Fruit fly (Drosophila melanogaster): ENCODE measurements around the gene CG14803.

Gene CG14803

DNA sequence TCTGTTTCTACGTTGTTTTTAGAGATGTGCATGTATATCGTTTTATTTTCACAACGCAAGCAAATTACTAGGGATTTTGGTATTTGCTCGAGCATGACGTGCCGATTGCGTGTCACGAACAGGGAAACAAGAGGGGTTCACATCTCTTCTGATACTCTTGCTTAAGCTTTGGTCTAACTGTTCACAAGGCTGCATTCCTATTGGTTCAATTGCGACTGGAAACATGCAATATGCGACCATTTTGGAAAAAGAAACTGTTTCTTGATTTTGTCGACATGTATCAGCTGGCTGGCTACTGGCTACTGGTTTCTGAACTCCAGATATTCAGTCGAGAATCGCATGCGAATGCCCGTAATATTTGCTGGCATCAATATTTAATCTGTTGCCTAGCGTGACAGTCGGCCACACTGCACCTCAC, 11.5 kb downstream of the CG14803 start, which contains the start of gene Coa8:
Gene Coa8 (plus strand): TSS at position 144 of the 418 bp plus-strand sequence.
- peak; percentile 57 for TF ChIP-seq CG17801 (GFP tag; optimal IDR thresholded peaks at IDR 0.05; ENCODE audit: partially characterized antibody)

DNA sequence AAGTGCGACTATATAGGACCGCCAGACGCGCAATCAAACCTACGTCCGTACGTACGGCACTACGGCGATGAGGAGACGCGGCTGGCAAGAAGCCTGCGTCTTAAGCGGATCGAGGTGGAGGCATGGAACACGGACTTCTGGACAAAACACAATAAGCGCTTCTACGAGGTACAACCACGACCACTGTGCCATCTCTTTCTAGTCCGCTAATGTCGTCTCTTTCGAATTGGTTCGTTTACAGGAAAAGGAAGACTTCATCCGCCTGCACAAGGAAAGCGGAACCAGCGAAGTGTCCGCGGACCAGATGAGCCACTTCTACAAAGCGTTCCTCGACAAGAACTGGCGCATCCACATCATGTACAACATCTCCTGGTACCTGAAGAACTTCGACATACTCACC, 12.1 kb downstream of the CG14803 start:
- TF ChIP-seq CG17801 (GFP tag; optimal IDR thresholded peaks at IDR 0.05; ENCODE audit: partially characterized antibody): no peak

DNA sequence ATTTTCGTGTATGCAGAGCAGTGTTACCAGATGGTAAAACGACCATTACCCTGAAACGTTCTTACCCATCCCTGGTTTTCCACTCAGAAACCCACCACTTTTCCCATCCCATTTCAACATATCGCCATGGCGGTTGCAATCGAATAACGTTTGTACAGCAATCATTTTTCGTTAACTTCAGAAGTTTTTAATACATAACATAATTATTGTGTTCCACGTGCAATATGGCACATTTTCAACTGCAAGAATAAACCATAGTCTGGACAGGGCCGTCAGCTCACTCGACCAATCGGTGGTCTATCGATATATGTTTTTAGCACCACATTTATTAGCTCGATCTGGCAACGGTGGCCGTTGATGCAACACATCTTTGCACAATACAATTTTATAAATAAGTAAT, 21.3 kb downstream of the CG14803 start, which contains the start of the genes trr and mRpL16:
Gene trr (minus strand): TSS at position 25 of the 400 bp plus-strand sequence.
Gene mRpL16 (plus strand): TSS at position 331 of the 400 bp plus-strand sequence.
- peak; percentile 83 for TF ChIP-seq CG17801 (GFP tag; optimal IDR thresholded peaks at IDR 0.05; ENCODE audit: partially characterized antibody)

DNA sequence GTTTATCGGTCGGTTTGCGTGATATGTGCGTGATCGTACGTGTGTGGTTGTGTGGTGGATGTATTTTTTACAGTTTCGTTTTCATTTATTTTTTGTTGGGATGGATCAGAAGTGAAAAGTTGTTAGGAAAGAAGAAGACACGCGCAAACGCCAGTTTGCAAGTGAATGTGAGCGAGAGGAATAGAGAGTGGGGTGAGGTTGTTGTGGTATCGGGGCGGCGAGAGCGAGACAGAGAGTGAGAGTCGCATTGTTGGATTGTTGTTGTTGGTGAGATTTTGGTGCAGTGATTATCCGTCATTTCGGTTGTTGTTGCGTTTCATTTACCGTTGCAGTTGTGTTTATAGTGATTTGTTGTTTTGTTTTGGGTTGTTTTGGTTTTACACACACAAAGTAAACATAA, 24.9 kb downstream of the CG14803 start:
- TF ChIP-seq CG17801 (GFP tag; optimal IDR thresholded peaks at IDR 0.05; ENCODE audit: partially characterized antibody): no peak

DNA sequence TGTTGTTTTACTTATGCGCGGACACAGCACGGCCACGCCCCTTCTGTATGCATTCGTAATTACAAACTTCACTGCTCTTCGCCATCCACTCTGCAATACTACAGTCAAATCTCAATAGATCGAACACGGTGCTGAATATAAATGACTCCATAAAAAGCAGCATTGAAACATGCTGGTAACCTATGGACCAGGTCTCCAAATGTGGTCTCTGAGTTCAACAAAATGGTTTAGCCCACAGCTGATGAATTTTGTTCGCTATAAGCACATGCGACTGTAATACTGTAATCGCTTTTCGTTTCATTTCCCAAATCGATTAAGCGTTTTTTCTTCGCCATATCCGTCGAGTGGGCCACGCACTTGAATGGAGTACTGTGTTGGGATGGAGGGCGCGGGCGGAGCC, 28.7 kb downstream of the CG14803 start:
- no peak for TF ChIP-seq CG17801 (GFP tag; optimal IDR thresholded peaks at IDR 0.05; ENCODE audit: partially characterized antibody)

DNA sequence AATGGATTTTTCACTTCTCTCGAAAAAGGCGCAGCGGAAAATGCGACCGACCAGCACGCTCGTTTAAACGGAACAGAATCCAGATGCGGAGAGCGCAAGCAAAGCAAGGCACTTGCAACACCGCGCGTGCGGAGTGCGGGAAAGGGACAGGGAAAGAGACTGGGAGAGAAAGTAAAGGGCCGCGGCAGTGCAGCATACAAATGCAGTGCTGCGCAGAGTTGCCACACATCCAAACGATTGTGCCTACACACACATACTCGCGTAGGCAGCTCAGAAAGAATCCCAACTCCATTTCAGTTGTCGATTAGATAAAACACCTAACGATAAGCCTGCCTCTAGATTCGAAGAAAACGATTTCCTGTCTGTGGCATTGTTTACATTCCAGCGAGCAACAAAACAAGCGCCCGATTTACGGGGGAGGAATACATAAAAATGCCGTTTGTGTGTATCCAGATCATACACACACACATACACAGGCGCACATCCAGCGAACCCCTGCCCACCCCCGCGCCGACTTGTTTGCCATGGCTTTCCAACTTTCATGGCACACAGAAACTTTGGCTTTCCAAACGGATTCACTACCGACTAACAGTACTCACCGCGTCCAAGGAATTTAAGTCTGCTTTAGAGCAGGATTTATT, 30.9 kb downstream of the CG14803 start:
- TF ChIP-seq CG17801 (GFP tag; optimal IDR thresholded peaks at IDR 0.05; ENCODE audit: partially characterized antibody): no peak

DNA sequence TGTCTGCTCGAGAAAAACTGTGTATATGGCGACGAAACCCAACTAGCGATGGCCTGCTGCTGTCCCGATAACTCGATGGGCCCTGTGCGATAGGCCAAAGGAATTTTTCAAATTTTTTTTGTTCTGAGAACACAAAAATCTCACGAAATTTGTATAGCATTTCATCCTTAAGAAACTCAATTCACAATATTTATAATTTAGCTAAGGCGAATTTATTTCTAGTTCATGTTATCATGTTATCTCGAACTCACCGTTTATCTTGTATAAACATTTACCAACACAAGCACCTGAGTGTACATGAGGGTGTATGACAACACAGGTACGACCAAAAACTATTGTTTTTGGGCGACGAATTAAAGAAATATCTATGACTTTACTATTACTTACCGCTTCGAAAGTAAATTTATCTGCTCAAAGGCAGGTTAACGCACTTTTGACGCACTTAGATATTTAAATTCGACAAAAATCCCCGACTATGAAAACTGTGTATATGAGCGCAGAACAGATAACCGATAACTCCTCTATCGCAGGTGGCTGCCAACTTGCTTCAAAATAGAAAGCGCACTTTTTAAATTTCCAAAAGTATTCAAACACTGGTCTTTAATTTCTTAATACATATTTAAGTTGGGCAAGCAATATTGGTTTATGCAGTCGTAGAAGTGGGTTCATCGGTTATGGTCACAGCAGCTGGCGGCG, 31.6 kb downstream of the CG14803 start, which contains the start of gene arm:
Gene arm (minus strand): TSS at position 524 of the 696 bp plus-strand sequence.
- no peak for TF ChIP-seq CG17801 (GFP tag; optimal IDR thresholded peaks at IDR 0.05; ENCODE audit: partially characterized antibody)

DNA sequence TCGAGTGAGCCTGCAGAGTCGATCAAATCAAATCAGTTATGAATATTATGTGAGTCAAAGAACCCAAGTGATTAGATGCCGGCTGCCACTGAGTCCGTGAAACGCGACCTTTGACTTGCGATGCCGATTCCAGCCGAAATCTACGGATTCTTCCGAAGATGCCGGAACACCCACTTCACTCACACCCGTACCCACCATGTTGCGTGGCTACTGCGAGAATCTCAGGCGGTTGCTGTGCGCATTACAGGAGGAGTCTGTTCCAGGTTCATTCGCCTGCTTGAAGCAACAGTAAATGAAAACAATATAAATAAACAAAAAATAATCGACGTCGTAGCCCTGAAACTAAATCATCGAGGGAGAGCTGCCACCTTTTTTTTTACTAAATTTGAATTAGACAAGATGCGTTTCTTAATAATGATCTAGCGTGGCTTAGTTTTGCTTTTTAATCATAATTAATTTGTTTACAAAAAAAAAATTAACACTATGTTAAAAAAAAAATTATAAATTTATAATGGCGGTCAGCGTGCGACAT, 33.0 kb downstream of the CG14803 start, which contains the start of gene Ldaf1:
Gene Ldaf1 (minus strand): TSS at position 307 of the 532 bp plus-strand sequence.
- no peak for TF ChIP-seq CG17801 (GFP tag; optimal IDR thresholded peaks at IDR 0.05; ENCODE audit: partially characterized antibody)

DNA sequence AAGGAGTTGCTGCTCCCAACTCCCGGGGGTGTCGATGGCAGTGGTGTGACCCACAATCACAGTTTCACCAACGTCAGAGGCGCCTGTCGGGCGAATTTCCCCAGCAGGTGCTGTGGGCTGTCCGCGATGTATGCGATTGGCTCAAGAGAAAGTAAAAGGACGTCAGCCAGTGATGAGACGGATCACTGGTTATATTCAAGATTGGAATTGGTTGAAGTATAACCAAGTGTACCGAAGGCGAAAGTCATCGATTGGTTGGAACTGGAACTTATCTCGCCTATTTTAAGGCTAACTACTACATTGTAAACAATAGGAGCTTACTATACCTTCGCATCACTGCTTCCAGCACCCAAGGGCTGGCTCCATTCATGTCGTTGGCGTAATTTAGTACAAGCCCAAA, 34.4 kb downstream of the CG14803 start, which contains the start of gene CG32801:
Gene CG32801 (minus strand): TSS at position 101 of the 400 bp plus-strand sequence.
- TF ChIP-seq CG17801 (GFP tag; optimal IDR thresholded peaks at IDR 0.05; ENCODE audit: partially characterized antibody): no peak

DNA sequence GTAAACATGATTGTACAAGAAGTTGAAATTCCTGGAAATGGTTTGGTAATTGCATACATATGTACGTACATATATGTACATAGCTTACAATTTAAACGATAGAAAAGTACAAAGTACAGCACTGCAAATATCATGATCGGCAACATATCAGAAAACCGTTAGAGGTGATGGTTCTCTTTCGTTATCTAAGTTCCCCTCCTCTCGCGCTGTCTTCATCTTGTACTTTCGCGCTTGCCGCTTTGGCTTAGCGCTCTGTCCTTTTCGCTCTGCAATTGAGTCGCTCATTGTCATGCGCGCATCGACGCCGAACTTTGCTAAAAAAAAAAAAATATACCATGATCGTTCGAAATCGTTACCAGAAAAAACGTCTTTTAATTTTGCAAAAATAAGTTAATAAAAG, 35.3 kb downstream of the CG14803 start:
- TF ChIP-seq CG17801 (GFP tag; optimal IDR thresholded peaks at IDR 0.05; ENCODE audit: partially characterized antibody): no peak

DNA sequence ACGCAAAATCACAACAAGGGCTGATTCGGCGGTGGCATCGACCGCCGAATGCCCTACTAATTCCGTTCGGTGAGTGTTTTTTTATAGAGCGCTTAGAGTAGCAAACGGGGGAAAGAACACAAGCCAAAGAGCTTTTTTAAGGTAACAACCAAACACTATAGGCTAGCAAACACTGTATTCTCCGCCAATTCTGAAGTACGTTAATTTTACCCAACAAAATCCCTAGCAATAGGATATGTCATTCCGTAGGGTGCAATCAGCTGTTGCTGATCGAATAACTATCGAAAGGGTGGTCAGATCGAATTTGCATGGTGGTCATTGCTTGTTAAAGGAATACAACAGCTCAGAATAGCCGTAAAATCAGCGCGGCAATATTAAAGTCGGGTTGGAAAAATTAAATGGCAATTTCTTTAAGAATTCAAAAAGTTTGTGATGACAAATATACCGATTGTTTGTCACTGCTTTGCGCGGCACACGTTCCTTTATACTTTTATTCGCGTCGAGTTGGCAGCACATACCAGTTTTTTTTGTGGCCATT, 39.1 kb downstream of the CG14803 start, which contains the start of gene mip130:
Gene mip130 (plus strand): TSS at position 513 of the 538 bp plus-strand sequence.
- peak; percentile 39 for TF ChIP-seq CG17801 (GFP tag; optimal IDR thresholded peaks at IDR 0.05; ENCODE audit: partially characterized antibody)

DNA sequence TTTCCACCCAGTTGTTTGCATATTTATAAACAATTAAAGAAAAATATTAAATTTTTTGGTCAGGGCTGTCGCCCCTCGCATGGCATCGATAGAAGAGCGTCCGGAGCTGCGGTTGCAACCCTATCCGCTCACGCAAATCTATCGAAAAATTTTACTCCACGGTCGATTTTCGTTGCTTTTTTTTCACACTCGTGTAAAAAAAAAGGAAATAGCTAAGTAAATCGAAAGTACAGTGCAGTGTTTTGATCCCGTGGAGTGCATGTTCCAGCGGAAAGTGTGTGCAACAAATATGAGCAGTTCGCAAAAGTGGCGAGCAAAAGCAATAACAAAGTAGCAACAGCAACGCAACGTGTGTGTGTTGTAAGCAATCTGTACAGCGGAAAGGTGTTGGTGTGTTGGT, 40.1 kb downstream of the CG14803 start, which contains the start of the genes Edem1 and Rbcn-3B:
Gene Edem1 (minus strand): TSS at position 71 of the 400 bp plus-strand sequence.
Gene Rbcn-3B (plus strand): TSS at position 164 of the 400 bp plus-strand sequence.
- peak; percentile 63 for TF ChIP-seq CG17801 (GFP tag; optimal IDR thresholded peaks at IDR 0.05; ENCODE audit: partially characterized antibody)

DNA sequence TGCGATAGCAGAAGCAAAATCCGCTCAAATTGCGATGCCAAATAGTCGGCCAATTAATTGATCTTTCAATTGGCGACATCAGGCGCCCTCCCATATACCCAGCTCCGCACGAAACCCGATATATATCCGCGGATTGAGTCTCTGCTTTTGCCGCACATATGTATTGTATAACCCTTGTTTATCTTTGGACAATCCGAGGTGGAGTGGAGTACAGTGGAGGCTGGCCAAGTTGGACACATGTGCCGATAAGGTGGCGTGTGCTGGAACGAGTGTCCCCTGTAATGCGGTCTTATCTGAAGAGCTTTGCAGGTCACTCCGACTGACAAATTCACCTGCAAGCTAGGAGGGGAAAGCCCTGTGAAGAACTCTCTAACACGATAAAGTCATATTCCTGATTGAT, 40.9 kb downstream of the CG14803 start:
- TF ChIP-seq CG17801 (GFP tag; optimal IDR thresholded peaks at IDR 0.05; ENCODE audit: partially characterized antibody): no peak
